Fruit fly (Drosophila melanogaster): ENCODE measurements around the gene CG5968.

CG5968 gene

dm6 chr2L:16549859-16550258, at the start of gene CG5968:
CG5968 (minus strand) TSS chr2L:16549959.
- no peak for TF ChIP-seq noc (tag; optimal IDR thresholded peaks at IDR 0.05)

dm6 chr2L:16598738-16599124, 49.0 kb upstream of the CG5968 start:
- TF ChIP-seq noc (tag; optimal IDR thresholded peaks at IDR 0.05), result no peak

dm6 chr2L:16597798-16598737, 48.3 kb upstream of the CG5968 start:
- TF ChIP-seq noc (tag; optimal IDR thresholded peaks at IDR 0.05), result no peak

dm6 chr2L:16595938-16596337, 46.2 kb upstream of the CG5968 start:
- no peak for TF ChIP-seq noc (tag; optimal IDR thresholded peaks at IDR 0.05)

dm6 chr2L:16594628-16595027, 44.9 kb upstream of the CG5968 start:
- no peak for TF ChIP-seq noc (tag; optimal IDR thresholded peaks at IDR 0.05)

dm6 chr2L:16593895-16594468, 44.2 kb upstream of the CG5968 start:
- no peak for TF ChIP-seq noc (tag; optimal IDR thresholded peaks at IDR 0.05)

- TF ChIP-seq noc (tag; optimal IDR thresholded peaks at IDR 0.05), result no peak
Observed at dm6 chr2L:16591934-16592333, 42.2 kb upstream of the CG5968 start.

- TF ChIP-seq noc (tag; optimal IDR thresholded peaks at IDR 0.05), result no peak
Observed at dm6 chr2L:16591480-16591879, 41.7 kb upstream of the CG5968 start.

- no peak for TF ChIP-seq noc (tag; optimal IDR thresholded peaks at IDR 0.05)
Observed at dm6 chr2L:16590345-16591107, 40.8 kb upstream of the CG5968 start.

dm6 chr2L:16588691-16589102, 38.9 kb upstream of the CG5968 start:
- TF ChIP-seq noc (tag; optimal IDR thresholded peaks at IDR 0.05), result no peak

- TF ChIP-seq noc (tag; optimal IDR thresholded peaks at IDR 0.05), result no peak
Observed at dm6 chr2L:16587654-16588348, 38.0 kb upstream of the CG5968 start.

dm6 chr2L:16582732-16583131, 33.0 kb upstream of the CG5968 start:
- no peak for TF ChIP-seq noc (tag; optimal IDR thresholded peaks at IDR 0.05)

- TF ChIP-seq noc (tag; optimal IDR thresholded peaks at IDR 0.05), result no peak
Observed at dm6 chr2L:16562379-16562778, 12.6 kb upstream of the CG5968 start.

dm6 chr2L:16559919-16560318, 10.2 kb upstream of the CG5968 start:
- TF ChIP-seq noc (tag; optimal IDR thresholded peaks at IDR 0.05), result no peak

dm6 chr2L:16548418-16549108, 1.2 kb downstream of the CG5968 start:
- TF ChIP-seq noc (tag; optimal IDR thresholded peaks at IDR 0.05), result no peak
